Worm (Caenorhabditis elegans): Measurements from ENCODE around the gene Y57A10B.7.

Gene Y57A10B.7

ce11 chrII:12425644-12426222, 32.1 kb upstream of the Y57A10B.7 start, which contains the start of gene daf-22:
Gene daf-22 (minus strand): TSS chrII:12425694.
- no peak for TF ChIP-seq F13H6.1 (tag; optimal IDR thresholded peaks at IDR 0.05)
- no peak for TF ChIP-seq gmeb-2 (tag; optimal IDR thresholded peaks at IDR 0.05)
- TF ChIP-seq rnt-1 (tag; optimal IDR thresholded peaks at IDR 0.05), result no peak
- TF ChIP-seq pha-4 (tag; optimal IDR thresholded peaks at IDR 0.05), result no peak
- TF ChIP-seq elt-2 (tag; optimal IDR thresholded peaks at IDR 0.05), result peak; percentile 76
- no peak for TF ChIP-seq fkh-6 (tag; optimal IDR thresholded peaks at IDR 0.05)
- TF ChIP-seq elt-4 (tag; optimal IDR thresholded peaks at IDR 0.05), result no peak
- TF ChIP-seq C08G9.2 (tag; optimal IDR thresholded peaks at IDR 0.05), result no peak

- TF ChIP-seq T23F11.4 (GFP tag; optimal IDR thresholded peaks at IDR 0.05) (no peak), mec-3 (tag; optimal IDR thresholded peaks at IDR 0.05; ENCODE audit: borderline replicate concordance) (no peak), K02D7.2 (tag; optimal IDR thresholded peaks at IDR 0.05) (no peak), fkh-6 (tag; optimal IDR thresholded peaks at IDR 0.05) (no peak), eyg-1 (tag; optimal IDR thresholded peaks at IDR 0.05) (no peak), ztf-16 (tag; optimal IDR thresholded peaks at IDR 0.05) (no peak), ceh-19 (GFP tag; optimal IDR thresholded peaks at IDR 0.05) (no peak), che-1 (tag; optimal IDR thresholded peaks at IDR 0.05) (no peak), pax-1 (tag; optimal IDR thresholded peaks at IDR 0.05) (no peak), Y22D7AL.16 (tag; optimal IDR thresholded peaks at IDR 0.05) (no peak), sox-2 (GFP tag; IDR thresholded peaks at IDR 0.05) (no peak), gmeb-2 (tag; optimal IDR thresholded peaks at IDR 0.05) (no peak)
These were observed 26.9 kb upstream of the Y57A10B.7 start, which contains the start of gene sre-26 for ce11 chrII:12420486-12420885. Gene sre-26 (minus strand): TSS chrII:12420586.

- TF ChIP-seq ztf-16 (tag; optimal IDR thresholded peaks at IDR 0.05) (no peak), hlh-8 (tag; optimal IDR thresholded peaks at IDR 0.05) (no peak), nfya-1 (tag; optimal IDR thresholded peaks at IDR 0.05) (no peak), ceh-9 (tag; optimal IDR thresholded peaks at IDR 0.05) (no peak), ceh-34 (tag; optimal IDR thresholded peaks at IDR 0.05) (no peak), ceh-22 (tag; optimal IDR thresholded peaks at IDR 0.05) (no peak), lin-11 (tag; optimal IDR thresholded peaks at IDR 0.05) (no peak), gmeb-2 (tag; optimal IDR thresholded peaks at IDR 0.05) (no peak), pat-9 (tag; optimal IDR thresholded peaks at IDR 0.05) (no peak), ama-1 (optimal IDR thresholded peaks at IDR 0.05) (no peak), ceh-19 (GFP tag; optimal IDR thresholded peaks at IDR 0.05) (no peak), lim-6 (tag; optimal IDR thresholded peaks at IDR 0.05) (no peak), pros-1 (tag; optimal IDR thresholded peaks at IDR 0.05) (no peak), fkh-6 (tag; optimal IDR thresholded peaks at IDR 0.05) (no peak), hlh-30 (tag; optimal IDR thresholded peaks at IDR 0.05; ENCODE audit: insufficient read depth) (no peak), T23F11.4 (GFP tag; optimal IDR thresholded peaks at IDR 0.05) (no peak), unc-86 (tag; optimal IDR thresholded peaks at IDR 0.05) (no peak), ceh-31 (tag; optimal IDR thresholded peaks at IDR 0.05) (no peak), ceh-6 (GFP tag; optimal IDR thresholded peaks at IDR 0.05) (no peak)
These were observed 24.4 kb upstream of the Y57A10B.7 start for ce11 chrII:12417996-12418395.

DNA sequence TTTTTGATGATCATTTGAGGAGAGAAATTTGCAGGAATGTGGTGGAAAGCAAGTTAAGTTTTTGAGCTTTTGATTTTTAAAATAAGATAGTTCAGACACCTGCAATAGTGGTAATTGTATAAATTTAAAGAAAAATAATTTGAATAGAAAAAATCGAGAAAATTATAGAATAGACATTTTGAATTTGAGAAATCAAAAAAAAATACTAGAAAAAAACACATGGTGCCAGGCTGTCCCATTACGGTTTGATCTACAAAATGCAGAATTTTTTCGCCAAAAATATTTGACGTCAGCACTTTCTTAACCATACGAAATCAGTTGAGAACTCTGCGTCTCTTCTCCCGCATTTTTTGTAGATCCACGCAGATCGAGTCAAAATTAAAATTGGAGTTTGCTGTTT, 23.9 kb upstream of the Y57A10B.7 start, which contains the start of gene sre-27:
TSS of gene sre-27 (minus strand) at position 101 of the 400 bp plus-strand sequence.
- TF ChIP-seq nfya-1 (tag; optimal IDR thresholded peaks at IDR 0.05), result no peak
- no peak for TF ChIP-seq ceh-48 (tag; optimal IDR thresholded peaks at IDR 0.05)
- TF ChIP-seq Y22D7AL.16 (tag; optimal IDR thresholded peaks at IDR 0.05), result no peak
- TF ChIP-seq T23F11.4 (GFP tag; optimal IDR thresholded peaks at IDR 0.05), result no peak
- no peak for TF ChIP-seq syd-9 (tag; optimal IDR thresholded peaks at IDR 0.05)
- no peak for TF ChIP-seq dve-1 (tag; optimal IDR thresholded peaks at IDR 0.05)
- TF ChIP-seq pros-1 (tag; optimal IDR thresholded peaks at IDR 0.05), result no peak
- no peak for TF ChIP-seq madf-2 (tag; optimal IDR thresholded peaks at IDR 0.05)
- no peak for TF ChIP-seq che-1 (tag; optimal IDR thresholded peaks at IDR 0.05)
- TF ChIP-seq unc-55 (GFP tag; optimal IDR thresholded peaks at IDR 0.05), result no peak
- no peak for TF ChIP-seq lim-6 (tag; optimal IDR thresholded peaks at IDR 0.05)
- TF ChIP-seq unc-42 (tag; optimal IDR thresholded peaks at IDR 0.05), result no peak
- TF ChIP-seq C08G9.2 (tag; optimal IDR thresholded peaks at IDR 0.05), result no peak
- TF ChIP-seq pha-2 (tag; optimal IDR thresholded peaks at IDR 0.05), result no peak
- TF ChIP-seq npax-4 (tag; optimal IDR thresholded peaks at IDR 0.05), result no peak
- TF ChIP-seq hlh-8 (tag; optimal IDR thresholded peaks at IDR 0.05), result no peak
- TF ChIP-seq nhr-232 (tag; optimal IDR thresholded peaks at IDR 0.05), result no peak
- TF ChIP-seq dmd-4 (tag; optimal IDR thresholded peaks at IDR 0.05; ENCODE audit: borderline replicate concordance), result no peak
- no peak for TF ChIP-seq sox-2 (GFP tag; IDR thresholded peaks at IDR 0.05)

All from whole organism, late embryonic.